Fruit fly (Drosophila melanogaster): ENCODE measurements around the gene CG32700.

DNA sequence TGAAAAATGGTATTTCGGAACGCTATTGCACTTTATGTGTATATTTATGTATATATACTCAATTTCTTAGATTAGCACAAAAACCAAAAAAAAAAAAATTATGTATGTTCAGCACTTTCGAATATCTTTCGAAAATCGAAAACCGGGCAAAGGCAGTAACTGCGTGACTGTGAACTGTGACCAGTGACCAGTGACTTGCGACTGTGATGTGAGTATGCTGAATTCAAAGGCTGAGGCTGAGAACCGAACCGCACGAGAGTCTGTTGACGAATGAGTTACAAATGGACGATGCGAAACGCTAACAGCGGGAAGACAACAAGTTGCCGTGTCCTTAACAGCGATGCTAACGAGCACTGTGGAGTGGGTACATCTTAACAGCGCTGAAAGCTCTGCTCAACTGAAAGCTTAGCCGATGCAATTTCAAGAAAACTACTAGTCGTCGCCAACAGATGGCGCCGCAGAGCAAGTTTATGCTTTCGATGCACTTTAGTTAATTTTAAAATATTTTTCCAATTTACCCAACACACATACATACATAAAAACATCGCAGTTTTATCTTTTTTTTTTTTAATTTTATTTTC, at the start of gene CG32700:
- no peak for TF ChIP-seq CG10631 (GFP tag; optimal IDR thresholded peaks at IDR 0.05)
- TF ChIP-seq fkh (GFP tag; optimal IDR thresholded peaks at IDR 0.05), result no peak
- TF ChIP-seq net (GFP tag; optimal IDR thresholded peaks at IDR 0.05), result no peak
- no peak for TF ChIP-seq Lpt (GFP tag; optimal IDR thresholded peaks at IDR 0.05)
- TF ChIP-seq spab (GFP tag; optimal IDR thresholded peaks at IDR 0.05), result no peak
- TF ChIP-seq acj6 (GFP tag; optimal IDR thresholded peaks at IDR 0.05), result no peak
- no peak for TF ChIP-seq lz (GFP tag; optimal IDR thresholded peaks at IDR 0.05)
- TF ChIP-seq salr (GFP tag; optimal IDR thresholded peaks at IDR 0.05), result no peak
- TF ChIP-seq CG16779 (tag; optimal IDR thresholded peaks at IDR 0.05), result no peak
- TF ChIP-seq achi (GFP tag; optimal IDR thresholded peaks at IDR 0.05), result no peak
- TF ChIP-seq Met (GFP tag; optimal IDR thresholded peaks at IDR 0.05), result no peak
- TF ChIP-seq pdm3 (GFP tag; optimal IDR thresholded peaks at IDR 0.05), result no peak
- no peak for TF ChIP-seq Eip75B (GFP tag; optimal IDR thresholded peaks at IDR 0.05)
- no peak for TF ChIP-seq CG7368 (GFP tag; optimal IDR thresholded peaks at IDR 0.05)
